Worm (Caenorhabditis elegans) whole organism, L4 larva: ENCODE results near the gene dsl-3.

ENCODE experiments used
- D1046.2 ChIP-seq: fragments of 200-800 bp; sonication (Bioruptor generic); IDR thresholded peaks from 2 replicates; pipeline ENCODE4 v1.3.6; 2022; ENCODE audit warnings: missing genetic modification characterization, missing compliant biosample characterization
- F37D6.2 ChIP-seq: sonication (generic microtip); optimal IDR thresholded peaks from 2 replicates; lab custom pipeline; 2016; ENCODE audit warnings: mild to moderate bottlenecking, missing genetic modification characterization, missing compliant biosample characterization
- R02D3.7 ChIP-seq: fragments of 150-350 bp; sonication (generic microtip); optimal IDR thresholded peaks from 3 replicates; lab custom pipeline; 2014; ENCODE audit warnings: missing biosample characterization, missing genetic modification characterization
- T20F7.1 ChIP-seq: fragments of 200-800 bp; sonication (Bioruptor generic); optimal IDR thresholded peaks from 2 replicates; lab custom pipeline; 2018; ENCODE audit warnings: mild to moderate bottlenecking, missing genetic modification characterization, missing compliant biosample characterization
- Y105C5A.15 ChIP-seq: fragments of 200-800 bp; sonication (Bioruptor generic); IDR thresholded peaks from 2 replicates; pipeline ENCODE4 v1.3.6; 2022; ENCODE audit warnings: missing genetic modification characterization, missing compliant biosample characterization
- Y75B8A.6 ChIP-seq: fragments of 200-800 bp; sonication (Bioruptor generic); IDR thresholded peaks from 2 replicates; pipeline ENCODE4 v1.3.6; 2022; ENCODE audit warnings: missing genetic modification reagents, missing genetic modification characterization, missing compliant biosample characterization
- ZK337.2 ChIP-seq: fragments of 200-800 bp; sonication (Bioruptor generic); IDR thresholded peaks from 2 replicates; pipeline ENCODE4 v1.3.6; 2022; ENCODE audit warnings: missing genetic modification reagents, missing genetic modification characterization, missing compliant biosample characterization
- ZK546.5 ChIP-seq, 2 experiments: sonication (generic microtip); optimal IDR thresholded peaks; 2 replicates each; lab custom pipeline; 2017; ENCODE audit warnings: missing biosample characterization in 2 of 2, missing genetic modification characterization in 2 of 2
- aha-1 ChIP-seq: fragments of 150-350 bp; peaks from one replicate; lab custom pipeline; 2014; ENCODE audit warnings: missing biosample characterization, missing genetic modification characterization
- attf-4 ChIP-seq: sonication (generic microtip); optimal IDR thresholded peaks from 3 replicates; lab custom pipeline; 2017; ENCODE audit warnings: missing biosample characterization, missing genetic modification characterization
- ceh-28 ChIP-seq: fragments of 150-350 bp; optimal IDR thresholded peaks from 2 replicates; lab custom pipeline; 2014; ENCODE audit warnings: missing biosample characterization, missing genetic modification reagents, missing genetic modification characterization
- ceh-44 ChIP-seq: fragments of 200-800 bp; sonication (Bioruptor generic); IDR thresholded peaks from 2 replicates; pipeline ENCODE4 v1.3.6; 2022; ENCODE audit warnings: missing genetic modification reagents, missing genetic modification characterization, missing compliant biosample characterization
- ceh-82 ChIP-seq: sonication (generic microtip); optimal IDR thresholded peaks from 2 replicates; lab custom pipeline; 2017; ENCODE audit warnings: missing biosample characterization, missing genetic modification characterization
- cey-2 ChIP-seq: sonication (generic microtip); optimal IDR thresholded peaks from 3 replicates; lab custom pipeline; 2017; ENCODE audit warnings: missing genetic modification characterization, mild to moderate bottlenecking, missing compliant biosample characterization, antibody characterized with exemption, borderline replicate concordance; ENCODE audit not compliant: insufficient read depth
- daf-16 ChIP-seq, 3 experiments: sonication (generic microtip); optimal IDR thresholded peaks; 2 replicates each; lab custom pipeline; 2016 to 2017; ENCODE audit warnings: missing genetic modification characterization in 3 of 3, missing genetic modification reagents in 3 of 3, mild to moderate bottlenecking in 2 of 3, missing compliant biosample characterization in 2 of 3, missing biosample characterization in 1 of 3, moderate library complexity in 1 of 3
- daf-8 ChIP-seq: fragments of 200-800 bp; sonication (Bioruptor generic); IDR thresholded peaks from 2 replicates; pipeline ENCODE4 v1.3.6; 2022; ENCODE audit warnings: missing genetic modification characterization, missing compliant biosample characterization
- dmd-6 ChIP-seq: fragments of 200-800 bp; sonication (Bioruptor generic); IDR thresholded peaks from 2 replicates; pipeline ENCODE4 v1.3.6; 2022; ENCODE audit warnings: missing genetic modification reagents, missing genetic modification characterization, missing compliant biosample characterization
- duxl-1 ChIP-seq: sonication (generic microtip); optimal IDR thresholded peaks from 2 replicates; lab custom pipeline; 2016; ENCODE audit warnings: mild to moderate bottlenecking, missing genetic modification characterization, moderate library complexity, missing compliant biosample characterization; ENCODE audit not compliant: poor library complexity
- dve-1 ChIP-seq: sonication (generic microtip); optimal IDR thresholded peaks from 2 replicates; lab custom pipeline; 2017; ENCODE audit warnings: antibody characterized with exemption, mild to moderate bottlenecking, missing genetic modification characterization, missing compliant biosample characterization; ENCODE audit not compliant: insufficient read depth
- gei-8 ChIP-seq: fragments of 200-800 bp; sonication (Bioruptor generic); optimal IDR thresholded peaks from 2 replicates; lab custom pipeline; 2018; ENCODE audit warnings: mild to moderate bottlenecking, missing genetic modification characterization, missing compliant biosample characterization
- hlh-11 ChIP-seq: fragments of 200-800 bp; sonication (Bioruptor generic); optimal IDR thresholded peaks from 2 replicates; lab custom pipeline; 2018; ENCODE audit warnings: mild to moderate bottlenecking, missing genetic modification characterization, missing compliant biosample characterization
- hlh-30 ChIP-seq: sonication (generic microtip); optimal IDR thresholded peaks from 2 replicates; lab custom pipeline; 2017; ENCODE audit warnings: antibody characterized with exemption, mild to moderate bottlenecking, missing genetic modification characterization, missing compliant biosample characterization; ENCODE audit not compliant: insufficient read depth
- hmg-1.1 ChIP-seq: fragments of 200-800 bp; sonication (Bioruptor generic); IDR thresholded peaks from 2 replicates; pipeline ENCODE4 v1.3.6; 2022; ENCODE audit warnings: missing genetic modification reagents, missing genetic modification characterization, missing compliant biosample characterization
- jun-1 ChIP-seq: fragments of 150-350 bp; optimal IDR thresholded peaks from 2 replicates; lab custom pipeline; 2014; ENCODE audit warnings: missing biosample characterization, missing genetic modification reagents, missing genetic modification characterization
- lin-1 ChIP-seq: fragments of 200-800 bp; sonication (Bioruptor generic); IDR thresholded peaks from 2 replicates; pipeline ENCODE4 v1.3.6; 2022; ENCODE audit warnings: missing genetic modification reagents, missing genetic modification characterization, missing compliant biosample characterization
- lin-29 ChIP-seq: fragments of 200-800 bp; sonication (Bioruptor generic); IDR thresholded peaks from 2 replicates; pipeline ENCODE4 v1.3.6; 2022; ENCODE audit warnings: missing genetic modification reagents, missing genetic modification characterization, missing compliant biosample characterization
- lsy-2 ChIP-seq, 2 experiments: fragments of 150-350 bp in 1 of 2; sonication (generic microtip) in 1 of 2; optimal IDR thresholded peaks; 2 replicates each; lab custom pipeline; 2014 to 2017; ENCODE audit warnings: missing biosample characterization in 2 of 2, missing genetic modification characterization in 2 of 2
- madf-5 ChIP-seq, 2 experiments: fragments of 200-800 bp; sonication (Bioruptor generic); IDR thresholded peaks; 2 replicates each; pipeline ENCODE4 v1.3.6; 2022; ENCODE audit warnings: missing compliant biosample characterization in 2 of 2, missing genetic modification characterization in 2 of 2
- mdl-1 ChIP-seq, 2 experiments: fragments of 150-350 bp in 1 of 2; sonication (generic microtip) in 1 of 2; optimal IDR thresholded peaks; 2 replicates each; lab custom pipeline; 2014 to 2017; ENCODE audit warnings: missing biosample characterization in 2 of 2, missing genetic modification characterization in 2 of 2
- mep-1 ChIP-seq: fragments of 150-350 bp; sonication (generic microtip); optimal IDR thresholded peaks from 3 replicates; lab custom pipeline; 2014; ENCODE audit warnings: missing biosample characterization, missing genetic modification characterization
- mes-2 ChIP-seq: sonication (generic microtip); optimal IDR thresholded peaks from 2 replicates; lab custom pipeline; 2016; ENCODE audit warnings: missing genotype, mild to moderate bottlenecking, missing genetic modification characterization, missing compliant biosample characterization; ENCODE audit not compliant: poor library complexity, severe bottlenecking
- mxl-3 ChIP-seq: fragments of 200-800 bp; sonication (Bioruptor generic); optimal IDR thresholded peaks from 2 replicates; lab custom pipeline; 2018; ENCODE audit warnings: mild to moderate bottlenecking, missing genetic modification characterization, missing compliant biosample characterization
- nhr-111 ChIP-seq: fragments of 200-800 bp; sonication (Bioruptor generic); optimal IDR thresholded peaks from 2 replicates; lab custom pipeline; 2018; ENCODE audit warnings: mild to moderate bottlenecking, missing genetic modification characterization, missing compliant biosample characterization
- nhr-25 ChIP-seq: sonication (generic microtip); optimal IDR thresholded peaks from 2 replicates; lab custom pipeline; 2017; ENCODE audit warnings: missing genetic modification characterization, mild to moderate bottlenecking, missing compliant biosample characterization, antibody characterized with exemption, moderate library complexity, borderline replicate concordance; ENCODE audit not compliant: insufficient read depth
- nhr-28 ChIP-seq: fragments of 150-350 bp; optimal IDR thresholded peaks from 2 replicates; lab custom pipeline; 2014; ENCODE audit warnings: missing biosample characterization, missing genetic modification characterization
- php-3 ChIP-seq: fragments of 200-800 bp; sonication (Bioruptor generic); IDR thresholded peaks from 2 replicates; pipeline ENCODE4 v1.3.6; 2022; ENCODE audit warnings: missing genetic modification reagents, missing genetic modification characterization, missing compliant biosample characterization
- rbr-2 ChIP-seq: sonication (generic microtip); optimal IDR thresholded peaks from 2 replicates; lab custom pipeline; 2016; ENCODE audit warnings: missing genotype, missing genetic modification characterization, missing compliant biosample characterization
- sdz-12 ChIP-seq: fragments of 200-800 bp; sonication (Bioruptor generic); optimal IDR thresholded peaks from 2 replicates; lab custom pipeline; 2018; ENCODE audit warnings: mild to moderate bottlenecking, missing genetic modification characterization, missing compliant biosample characterization
- set-16 ChIP-seq: fragments of 200-800 bp; sonication (Bioruptor generic); IDR thresholded peaks from 2 replicates; pipeline ENCODE4 v1.3.6; 2022; ENCODE audit warnings: missing genetic modification reagents, missing genetic modification characterization, missing compliant biosample characterization
- skn-1 ChIP-seq: fragments of 150-350 bp; optimal IDR thresholded peaks from 2 replicates; lab custom pipeline; 2014; ENCODE audit warnings: missing biosample characterization, missing genetic modification characterization
- snpc-1.2 ChIP-seq: fragments of 200-800 bp; sonication (Bioruptor generic); IDR thresholded peaks from 2 replicates; pipeline ENCODE4 v1.3.6; 2022; ENCODE audit warnings: missing genetic modification reagents, missing genetic modification characterization, missing compliant biosample characterization
- zag-1 ChIP-seq: fragments of 150-350 bp; optimal IDR thresholded peaks from 2 replicates; lab custom pipeline; 2014; ENCODE audit warnings: missing biosample characterization, missing genetic modification characterization
- zfp-2 ChIP-seq: sonication (generic microtip); optimal IDR thresholded peaks from 2 replicates; lab custom pipeline; 2016; ENCODE audit warnings: mild to moderate bottlenecking, missing genetic modification characterization, missing compliant biosample characterization
- zip-2 ChIP-seq: fragments of 150-350 bp; optimal IDR thresholded peaks from 2 replicates; lab custom pipeline; 2014; ENCODE audit warnings: missing biosample characterization, missing genetic modification characterization

The dsl-3 gene

ce11 chrIV:1619519-1620311 lies 9.6 kb downstream of the dsl-3 start, which contains the start of gene nhr-92:
Gene nhr-92 (plus strand): TSS chrIV:1620094.
- peak; percentile 29 for TF ChIP-seq mes-2 (tag; lab: Kevin White, UChicago)
- peak; percentile 99 for TF ChIP-seq nhr-28 (tag; lab: Kevin White, UChicago)
- TF ChIP-seq daf-16 (GFP tag; optimal IDR thresholded peaks at IDR 0.05; lab: Kevin White, UChicago): no peak
- TF ChIP-seq daf-16 (tag; optimal IDR thresholded peaks at IDR 0.05; lab: Kevin White, UChicago): peak; percentile 89
- TF ChIP-seq rbr-2 (tag; lab: Kevin White, UChicago): no peak
- peak; percentile 8 for TF ChIP-seq hlh-11 (tag; lab: Kevin White, UChicago)
- peak; percentile 37 for TF ChIP-seq hlh-30
- TF ChIP-seq ceh-28 (tag; lab: Kevin White, UChicago): peak; percentile 91
- no peak for TF ChIP-seq ZK546.5 (tag; optimal IDR thresholded peaks at IDR 0.05; lab: Kevin White, UChicago)
- peak; percentile 47 for TF ChIP-seq aha-1 (tag; lab: Kevin White, UChicago)
- peak; percentile 53 for TF ChIP-seq dve-1 (tag; lab: Kevin White, UChicago)
- TF ChIP-seq, all 104 proteins: peak for 8

- TF ChIP-seq ZK337.2 (GFP tag; lab: Robert Waterston, UW) (no peak), hmg-1.1 (GFP tag; lab: Robert Waterston, UW) (no peak), lin-29 (GFP tag; lab: Robert Waterston, UW) (no peak), nhr-111 (no peak), Y75B8A.6 (GFP tag; lab: Robert Waterston, UW) (no peak), mdl-1 (tag; optimal IDR thresholded peaks at IDR 0.05; lab: Kevin White, UChicago) (peak in 1 of 2 experiments; percentile 20), sdz-12 (GFP tag; lab: Kevin White, UChicago) (no peak), ZK546.5 (tag; optimal IDR thresholded peaks at IDR 0.05; lab: Kevin White, UChicago) (no peak), snpc-1.2 (GFP tag; lab: Robert Waterston, UW) (no peak), php-3 (GFP tag; lab: Robert Waterston, UW) (no peak), D1046.2 (GFP tag; lab: Robert Waterston, UW) (no peak), R02D3.7 (tag; lab: Kevin White, UChicago) (no peak), Y105C5A.15 (GFP tag; lab: Robert Waterston, UW) (no peak), mxl-3 (GFP tag; lab: Kevin White, UChicago) (peak; percentile 45), hlh-30 (peak; percentile 75), gei-8 (GFP tag; lab: Kevin White, UChicago) (no peak), T20F7.1 (GFP tag; lab: Kevin White, UChicago) (no peak), rbr-2 (tag; lab: Kevin White, UChicago) (no peak), ceh-82 (tag; lab: Kevin White, UChicago) (no peak), jun-1 (tag; lab: Kevin White, UChicago) (no peak), dmd-6 (peak; percentile 51), zfp-2 (no peak), hlh-11 (tag; lab: Kevin White, UChicago) (peak; percentile 39), madf-5 (GFP tag; IDR thresholded peaks at IDR 0.05; lab: Robert Waterston, UW) (no peak), attf-4 (tag; lab: Kevin White, UChicago) (no peak), lin-1 (GFP tag; lab: Robert Waterston, UW) (no peak), duxl-1 (tag; lab: Kevin White, UChicago) (no peak), cey-2 (tag; lab: Kevin White, UChicago) (no peak), nhr-28 (tag; lab: Kevin White, UChicago) (peak; percentile 52), lsy-2 (tag; optimal IDR thresholded peaks at IDR 0.05; lab: Kevin White, UChicago) (peak in 1 of 2 experiments; percentile 22), set-16 (GFP tag; lab: Robert Waterston, UW) (no peak), mep-1 (tag; lab: Kevin White, UChicago) (peak; percentile 27), zip-2 (no peak), skn-1 (no peak), nhr-25 (no peak), zag-1 (tag; lab: Kevin White, UChicago) (no peak), daf-8 (GFP tag; lab: Robert Waterston, UW) (no peak), dve-1 (tag; lab: Kevin White, UChicago) (peak; percentile 38), F37D6.2 (tag; lab: Kevin White, UChicago) (no peak), ceh-44 (GFP tag; lab: Robert Waterston, UW) (no peak)
Measured at ce11 chrIV:1623712-1624111, 13.6 kb downstream of the dsl-3 start, which contains the start of gene nhr-87. Gene nhr-87 (plus strand): TSS chrIV:1624029.
